Fruit fly (Drosophila melanogaster): ENCODE results near the gene Ddr.

The Ddr gene

dm6 chr2L:6224202-6224601 lies 28.7 kb upstream of the Ddr start:
- no peak for TF ChIP-seq usp (GFP tag; optimal IDR thresholded peaks at IDR 0.05)
- TF ChIP-seq dmrt93B (GFP tag; optimal IDR thresholded peaks at IDR 0.05): no peak
- TF ChIP-seq h (GFP tag; optimal IDR thresholded peaks at IDR 0.05): no peak
- TF ChIP-seq tai (GFP tag; optimal IDR thresholded peaks at IDR 0.05): no peak
- TF ChIP-seq Rel (GFP tag; optimal IDR thresholded peaks at IDR 0.05): no peak
- TF ChIP-seq Rel (tag; optimal IDR thresholded peaks at IDR 0.05): no peak
- no peak for TF ChIP-seq sv (GFP tag; optimal IDR thresholded peaks at IDR 0.05)
- no peak for TF ChIP-seq lola (GFP tag; optimal IDR thresholded peaks at IDR 0.05)
- no peak for TF ChIP-seq dl (GFP tag; optimal IDR thresholded peaks at IDR 0.05; ENCODE audit: insufficient read depth in 1 of 2, partially characterized antibody in 2 of 2)
- no peak for TF ChIP-seq OdsH (GFP tag; optimal IDR thresholded peaks at IDR 0.05)
- no peak for TF ChIP-seq Dif (GFP tag; optimal IDR thresholded peaks at IDR 0.05; ENCODE audit: partially characterized antibody)
- TF ChIP-seq CrebA (GFP tag; optimal IDR thresholded peaks at IDR 0.05; ENCODE audit: borderline replicate concordance): no peak
- TF ChIP-seq HLH106 (tag; optimal IDR thresholded peaks at IDR 0.05): no peak
- TF ChIP-seq Abd-B (GFP tag; optimal IDR thresholded peaks at IDR 0.05): no peak

- TF ChIP-seq dmrt93B (GFP tag; optimal IDR thresholded peaks at IDR 0.05): no peak
- no peak for TF ChIP-seq brk (GFP tag; optimal IDR thresholded peaks at IDR 0.05)
- TF ChIP-seq Vsx2 (GFP tag; optimal IDR thresholded peaks at IDR 0.05; ENCODE audit: partially characterized antibody): peak; percentile 22
Observed at dm6 chr2L:6224803-6225202, 28.1 kb upstream of the Ddr start, which contains the start of gene Ugt37B1. TSS of gene Ugt37B1 (plus strand) at chr2L:6225048.

DNA sequence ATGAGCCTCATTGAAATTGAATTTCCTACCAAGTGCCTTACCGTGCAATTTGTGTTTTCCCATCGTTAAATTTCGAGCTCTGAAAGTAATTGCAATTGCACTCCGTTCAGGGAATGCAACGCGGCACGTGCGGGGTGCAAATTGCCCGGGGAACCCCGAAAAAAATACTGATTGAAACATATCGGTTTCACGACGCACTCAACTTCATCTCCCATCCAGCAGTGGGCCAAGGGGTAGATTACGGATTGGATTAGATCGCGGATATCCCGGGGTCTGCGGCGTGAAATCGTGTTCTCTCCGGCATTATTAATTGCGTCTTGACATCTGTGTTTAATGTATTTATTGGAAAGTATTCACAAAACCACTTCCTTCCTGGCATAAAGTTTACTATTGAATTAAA lies 24.4 kb upstream of the Ddr start:
- TF ChIP-seq tai (GFP tag; optimal IDR thresholded peaks at IDR 0.05) (no peak), dl (GFP tag; optimal IDR thresholded peaks at IDR 0.05; ENCODE audit: insufficient read depth in 1 of 2, partially characterized antibody in 2 of 2) (no peak), Vsx2 (GFP tag; optimal IDR thresholded peaks at IDR 0.05; ENCODE audit: partially characterized antibody) (no peak), HLH106 (tag; optimal IDR thresholded peaks at IDR 0.05) (no peak), br (GFP tag; optimal IDR thresholded peaks at IDR 0.05) (no peak), CG9705 (GFP tag; optimal IDR thresholded peaks at IDR 0.05) (no peak), Mio (GFP tag; optimal IDR thresholded peaks at IDR 0.05) (no peak), h (GFP tag; optimal IDR thresholded peaks at IDR 0.05) (no peak), Dfd (GFP tag; optimal IDR thresholded peaks at IDR 0.05) (no peak), CG32264 (GFP tag; optimal IDR thresholded peaks at IDR 0.05) (no peak), lola (GFP tag; optimal IDR thresholded peaks at IDR 0.05) (no peak), dsf (GFP tag; optimal IDR thresholded peaks at IDR 0.05; ENCODE audit: borderline replicate concordance) (no peak), GATAd (GFP tag; optimal IDR thresholded peaks at IDR 0.05) (no peak), psq (GFP tag; optimal IDR thresholded peaks at IDR 0.05) (no peak), N (GFP tag; optimal IDR thresholded peaks at IDR 0.05) (no peak), sage (GFP tag; optimal IDR thresholded peaks at IDR 0.05) (no peak), woc (GFP tag; optimal IDR thresholded peaks at IDR 0.05) (no peak), jim (GFP tag; optimal IDR thresholded peaks at IDR 0.05) (no peak)

DNA sequence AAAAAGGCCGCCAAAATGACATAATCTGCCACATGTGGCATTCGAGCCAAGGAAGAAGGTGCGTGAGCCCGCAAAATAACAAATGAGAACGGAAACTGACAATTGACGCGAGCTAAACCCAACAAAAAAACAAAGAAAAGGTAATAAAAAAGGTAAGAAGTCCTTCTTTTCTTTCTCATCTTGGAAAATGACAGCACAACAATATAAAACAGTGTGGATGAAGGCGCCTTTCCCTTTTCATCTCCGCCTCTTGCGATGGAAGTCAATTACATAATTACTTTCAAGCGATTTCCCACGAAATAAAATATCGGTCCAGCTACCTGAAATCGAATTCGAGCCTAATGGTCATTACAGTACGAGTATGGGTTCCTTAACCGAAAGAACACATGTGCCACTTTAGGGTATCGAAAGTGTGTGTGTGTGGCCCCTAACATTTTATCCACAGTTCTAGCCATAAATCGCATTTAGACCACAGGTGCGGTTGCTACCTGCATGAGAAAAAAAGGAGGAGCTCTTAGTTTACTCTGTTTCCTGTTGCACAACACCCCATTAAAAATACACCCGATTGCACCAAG lies 23.7 kb upstream of the Ddr start:
- TF ChIP-seq dmrt93B (GFP tag; optimal IDR thresholded peaks at IDR 0.05) (no peak), dsf (GFP tag; optimal IDR thresholded peaks at IDR 0.05; ENCODE audit: borderline replicate concordance) (no peak), Hr78 (GFP tag; optimal IDR thresholded peaks at IDR 0.05) (no peak), dl (GFP tag; optimal IDR thresholded peaks at IDR 0.05; ENCODE audit: insufficient read depth in 1 of 2, partially characterized antibody in 2 of 2) (no peak), CG32264 (GFP tag; optimal IDR thresholded peaks at IDR 0.05) (no peak), sv (GFP tag; optimal IDR thresholded peaks at IDR 0.05) (no peak), psq (GFP tag; optimal IDR thresholded peaks at IDR 0.05) (no peak), GATAd (GFP tag; optimal IDR thresholded peaks at IDR 0.05) (no peak), brk (GFP tag; optimal IDR thresholded peaks at IDR 0.05) (no peak), pan (optimal IDR thresholded peaks at IDR 0.05) (no peak), Mio (GFP tag; optimal IDR thresholded peaks at IDR 0.05) (no peak)

- peak; percentile 67 for TF ChIP-seq Dfd (GFP tag; optimal IDR thresholded peaks at IDR 0.05)
- no peak for TF ChIP-seq foxo (GFP tag; optimal IDR thresholded peaks at IDR 0.05)
Observed at dm6 chr2L:6236426-6236825, 16.5 kb upstream of the Ddr start.

Measured in whole organism, wandering third instar larva.